In genomic region chrX:4908926-4909432, dm6 we compare ENCODE assay signal across 7 fruit fly cellular contexts.
TF ChIP-seq lines count a peak whose summit lies in the region.

Gene CG32772, plus strand, starts transcription at chrX:4909102.

- TF ChIP-seq CTCF in whole organism, embryonic (GFP tag; optimal IDR thresholded peaks at IDR 0.05; lab: Kevin White, UChicago), result no peak

TF ChIP-seq in Kc167, 6 proteins besides CTCF, POLR2A, EP300 and RAD21:
- no peak for TF ChIP-seq Sin3A (optimal IDR thresholded peaks at IDR 0.05; lab: Kevin White, UChicago)
- TF ChIP-seq insv (optimal IDR thresholded peaks at IDR 0.05; lab: Kevin White, UChicago), result no peak
- no peak for TF ChIP-seq ttk (optimal IDR thresholded peaks at IDR 0.05; lab: Kevin White, UChicago)
- TF ChIP-seq psq (optimal IDR thresholded peaks at IDR 0.05; lab: Kevin White, UChicago), result peak; percentile 1
TF ChIP-seq in Kc167: peak in this region for 1.

TF ChIP-seq in whole organism, 6 proteins besides CTCF, POLR2A, EP300 and RAD21:
- TF ChIP-seq pan (optimal IDR thresholded peaks at IDR 0.05; lab: Kevin White, UChicago) (no peak), usp (GFP tag; optimal IDR thresholded peaks at IDR 0.05; lab: Kevin White, UChicago) (no peak), psq (optimal IDR thresholded peaks at IDR 0.05; lab: Kevin White, UChicago) (no peak), CG8478 (optimal IDR thresholded peaks at IDR 0.05; lab: Kevin White, UChicago) (peak; percentile 58), Dll (optimal IDR thresholded peaks at IDR 0.05; lab: Kevin White, UChicago) (no peak), EcR (GFP tag; optimal IDR thresholded peaks at IDR 0.05; lab: Kevin White, UChicago) (no peak)

TF ChIP-seq in whole organism, adult, 20 proteins besides CTCF, POLR2A, EP300 and RAD21 (continues in another document):
- TF ChIP-seq CG7045 (GFP tag; optimal IDR thresholded peaks at IDR 0.05; lab: Kevin White, UChicago), result peak; percentile 86
- peak; percentile 94 for TF ChIP-seq CG1620 (GFP tag; optimal IDR thresholded peaks at IDR 0.05; lab: Kevin White, UChicago)
- TF ChIP-seq cnc (optimal IDR thresholded peaks at IDR 0.05; lab: Kevin White, UChicago), result no peak
- peak; percentile 71 for TF ChIP-seq CG5204 (GFP tag; optimal IDR thresholded peaks at IDR 0.05; lab: Kevin White, UChicago)
- TF ChIP-seq kay (GFP tag; lab: Kevin White, UChicago; ENCODE audit: borderline replicate concordance), result peak; percentile 93
- TF ChIP-seq Mnt (GFP tag; optimal IDR thresholded peaks at IDR 0.05; lab: Kevin White, UChicago), result peak; percentile 88
- TF ChIP-seq CG33017 (tag; optimal IDR thresholded peaks at IDR 0.05; lab: Kevin White, UChicago), result peak; percentile 83
- peak; percentile 69 for TF ChIP-seq bab1 (GFP tag; optimal IDR thresholded peaks at IDR 0.05; lab: Kevin White, UChicago)
- peak; percentile 95 for TF ChIP-seq CG12768 (GFP tag; optimal IDR thresholded peaks at IDR 0.05; lab: Kevin White, UChicago)
- TF ChIP-seq CG7101 (tag; optimal IDR thresholded peaks at IDR 0.05; lab: Kevin White, UChicago), result peak; percentile 88
- TF ChIP-seq toe (GFP tag; optimal IDR thresholded peaks at IDR 0.05; lab: Kevin White, UChicago), result peak; percentile 69
- peak; percentile 88 for TF ChIP-seq Crg-1 (GFP tag; optimal IDR thresholded peaks at IDR 0.05; lab: Kevin White, UChicago)
- TF ChIP-seq pad (GFP tag; optimal IDR thresholded peaks at IDR 0.05; lab: Kevin White, UChicago), result peak; percentile 93
- peak; percentile 95 for TF ChIP-seq ovo (GFP tag; optimal IDR thresholded peaks at IDR 0.05; lab: Kevin White, UChicago)
- peak; percentile 100 for TF ChIP-seq tj (GFP tag; optimal IDR thresholded peaks at IDR 0.05; lab: Kevin White, UChicago)
- TF ChIP-seq CG11617 (GFP tag; optimal IDR thresholded peaks at IDR 0.05; lab: Kevin White, UChicago), result peak; percentile 98

TF ChIP-seq in whole organism, embryonic, 481 proteins besides CTCF, POLR2A, EP300 and RAD21 (continues in another document):
- peak; percentile 78 for TF ChIP-seq CG4360 (GFP tag; IDR thresholded peaks at IDR 0.05; lab: Robert Waterston, UW)
- TF ChIP-seq CG10267 (tag; optimal IDR thresholded peaks at IDR 0.05; lab: Kevin White, UChicago), result peak; percentile 7
- no peak for TF ChIP-seq CG8290 (GFP tag; optimal IDR thresholded peaks at IDR 0.05; lab: Kevin White, UChicago)
- peak in 1 of 2 experiments; percentile 58 for TF ChIP-seq CG8290 (tag; optimal IDR thresholded peaks at IDR 0.05; lab: Kevin White, UChicago)
- peak; percentile 8 for TF ChIP-seq CG17829 (tag; optimal IDR thresholded peaks at IDR 0.05; lab: Kevin White, UChicago)
- no peak for TF ChIP-seq CHES-1-like (GFP tag; optimal IDR thresholded peaks at IDR 0.05; lab: Kevin White, UChicago)
- TF ChIP-seq Dfd (GFP tag; optimal IDR thresholded peaks at IDR 0.05; lab: Kevin White, UChicago), result no peak
- peak; percentile 72; the same call in 1 of the 3 replicates for TF ChIP-seq mld (GFP tag; IDR thresholded peaks at IDR 0.05; lab: Robert Waterston, UW; ENCODE audit: partially characterized antibody)
- TF ChIP-seq Doc3 (GFP tag; IDR thresholded peaks at IDR 0.05; lab: Robert Waterston, UW; ENCODE audit: partially characterized antibody), result peak; percentile 53; the same call in 1 of the 3 replicates
- no peak for TF ChIP-seq pb (GFP tag; optimal IDR thresholded peaks at IDR 0.05; lab: Kevin White, UChicago)
- peak; percentile 87 for TF ChIP-seq HLH4C (GFP tag; IDR thresholded peaks at IDR 0.05; lab: Robert Waterston, UW; ENCODE audit: partially characterized antibody)
- TF ChIP-seq hbn (GFP tag; IDR thresholded peaks at IDR 0.05; lab: Robert Waterston, UW; ENCODE audit: partially characterized antibody), result peak; percentile 32; the same call in 1 of the 2 replicates
- TF ChIP-seq Deaf1 (tag; optimal IDR thresholded peaks at IDR 0.05; lab: Kevin White, UChicago), result peak; percentile 92
- peak; percentile 97 for TF ChIP-seq Drgx (GFP tag; IDR thresholded peaks at IDR 0.05; lab: Robert Waterston, UW)
- TF ChIP-seq YL-1 (GFP tag; optimal IDR thresholded peaks at IDR 0.05; lab: Kevin White, UChicago), result peak; percentile 67

TF ChIP-seq in whole organism, prepupa, 60 proteins besides CTCF, POLR2A, EP300 and RAD21 (continues in another document):
- TF ChIP-seq CG7368 (GFP tag; optimal IDR thresholded peaks at IDR 0.05; lab: Kevin White, UChicago) (peak; percentile 99), Ets96B (tag; optimal IDR thresholded peaks at IDR 0.05; lab: Kevin White, UChicago) (peak; percentile 96), CG6276 (GFP tag; optimal IDR thresholded peaks at IDR 0.05; lab: Kevin White, UChicago) (peak; percentile 99), CG10631 (GFP tag; optimal IDR thresholded peaks at IDR 0.05; lab: Kevin White, UChicago) (peak; percentile 96), OdsH (GFP tag; optimal IDR thresholded peaks at IDR 0.05; lab: Kevin White, UChicago) (peak; percentile 91), Ets21C (GFP tag; optimal IDR thresholded peaks at IDR 0.05; lab: Kevin White, UChicago) (peak; percentile 20), eg (GFP tag; IDR thresholded peaks at IDR 0.05; lab: Robert Waterston, UW) (peak; percentile 99), cyc (GFP tag; optimal IDR thresholded peaks at IDR 0.05; lab: Kevin White, UChicago) (peak; percentile 82), svp (GFP tag; lab: Kevin White, UChicago) (peak; percentile 87), topi (GFP tag; optimal IDR thresholded peaks at IDR 0.05; lab: Kevin White, UChicago) (peak; percentile 94), salr (GFP tag; optimal IDR thresholded peaks at IDR 0.05; lab: Kevin White, UChicago) (peak; percentile 97 to 99), Met (GFP tag; optimal IDR thresholded peaks at IDR 0.05; lab: Kevin White, UChicago) (peak; percentile 87), CG3032 (tag; optimal IDR thresholded peaks at IDR 0.05; lab: Kevin White, UChicago) (peak; percentile 97), Gug (GFP tag; IDR thresholded peaks at IDR 0.05; lab: Robert Waterston, UW) (peak; percentile 92), CG8632 (GFP tag; optimal IDR thresholded peaks at IDR 0.05; lab: Kevin White, UChicago) (peak; percentile 99), fd85E (GFP tag; optimal IDR thresholded peaks at IDR 0.05; lab: Kevin White, UChicago) (peak; percentile 93), CG6792 (GFP tag; optimal IDR thresholded peaks at IDR 0.05; lab: Kevin White, UChicago) (peak; percentile 94), vri (GFP tag; optimal IDR thresholded peaks at IDR 0.05; lab: Kevin White, UChicago) (peak; percentile 97)

TF ChIP-seq in whole organism, pupa, 21 proteins besides CTCF, POLR2A, EP300 and RAD21 (continues in another document):
- TF ChIP-seq EcR (GFP tag; optimal IDR thresholded peaks at IDR 0.05; lab: Kevin White, UChicago), result peak; percentile 89
- TF ChIP-seq CG9948 (tag; optimal IDR thresholded peaks at IDR 0.05; lab: Kevin White, UChicago), result peak; percentile 97
- peak; percentile 98 for TF ChIP-seq D1 (tag; optimal IDR thresholded peaks at IDR 0.05; lab: Kevin White, UChicago)
- peak; percentile 99 for TF ChIP-seq Snoo (tag; optimal IDR thresholded peaks at IDR 0.05; lab: Kevin White, UChicago)
- peak; percentile 99 for TF ChIP-seq CG34367 (tag; optimal IDR thresholded peaks at IDR 0.05; lab: Kevin White, UChicago)
- TF ChIP-seq Pif1B (GFP tag; optimal IDR thresholded peaks at IDR 0.05; lab: Kevin White, UChicago), result peak; percentile 100
- peak; percentile 97 for TF ChIP-seq fd96Ca (GFP tag; IDR thresholded peaks at IDR 0.05; lab: Robert Waterston, UW)
- TF ChIP-seq CG12605 (GFP tag; IDR thresholded peaks at IDR 0.05; lab: Robert Waterston, UW), result peak; percentile 98
- TF ChIP-seq CG17806 (tag; optimal IDR thresholded peaks at IDR 0.05; lab: Kevin White, UChicago), result peak; percentile 99
- TF ChIP-seq CG32121 (GFP tag; IDR thresholded peaks at IDR 0.05; lab: Robert Waterston, UW), result peak; percentile 96
- peak; percentile 100 for TF ChIP-seq Pif1A (GFP tag; optimal IDR thresholded peaks at IDR 0.05; lab: Kevin White, UChicago)
- TF ChIP-seq rn (GFP tag; IDR thresholded peaks at IDR 0.05; lab: Robert Waterston, UW), result peak; percentile 97
- peak; percentile 100 for TF ChIP-seq gl (tag; optimal IDR thresholded peaks at IDR 0.05; lab: Kevin White, UChicago)
- TF ChIP-seq CG8159 (tag; optimal IDR thresholded peaks at IDR 0.05; lab: Kevin White, UChicago), result peak; percentile 99
- peak; percentile 97 for TF ChIP-seq Ets98B (GFP tag; IDR thresholded peaks at IDR 0.05; lab: Robert Waterston, UW)
- TF ChIP-seq CG14655 (GFP tag; optimal IDR thresholded peaks at IDR 0.05; lab: Kevin White, UChicago), result peak; percentile 97
- peak; percentile 99 for TF ChIP-seq CG15710 (tag; optimal IDR thresholded peaks at IDR 0.05; lab: Kevin White, UChicago)
- peak; percentile 94 for TF ChIP-seq CG8301 (tag; optimal IDR thresholded peaks at IDR 0.05; lab: Kevin White, UChicago)
- TF ChIP-seq CG13204 (GFP tag; optimal IDR thresholded peaks at IDR 0.05; lab: Kevin White, UChicago), result peak; percentile 99

TF ChIP-seq in whole organism, wandering third instar larva, 38 proteins besides CTCF, POLR2A, EP300 and RAD21 (continues in another document):
- TF ChIP-seq h (GFP tag; optimal IDR thresholded peaks at IDR 0.05; lab: Kevin White, UChicago) (peak; percentile 61), Hnf4 (GFP tag; optimal IDR thresholded peaks at IDR 0.05; lab: Kevin White, UChicago) (peak; percentile 77), Rel (GFP tag; optimal IDR thresholded peaks at IDR 0.05; lab: Kevin White, UChicago) (peak; percentile 93), Rel (tag; optimal IDR thresholded peaks at IDR 0.05; lab: Kevin White, UChicago) (peak; percentile 79), woc (GFP tag; optimal IDR thresholded peaks at IDR 0.05; lab: Kevin White, UChicago) (peak; percentile 0), fru (GFP tag; optimal IDR thresholded peaks at IDR 0.05; lab: Kevin White, UChicago) (peak; percentile 85), jim (GFP tag; optimal IDR thresholded peaks at IDR 0.05; lab: Kevin White, UChicago) (peak; percentile 99), CrebA (GFP tag; optimal IDR thresholded peaks at IDR 0.05; lab: Kevin White, UChicago; ENCODE audit: borderline replicate concordance) (peak; percentile 98), sage (GFP tag; optimal IDR thresholded peaks at IDR 0.05; lab: Kevin White, UChicago) (peak; percentile 79), Jra (GFP tag; optimal IDR thresholded peaks at IDR 0.05; lab: Kevin White, UChicago) (peak; percentile 40), rgr (GFP tag; optimal IDR thresholded peaks at IDR 0.05; lab: Kevin White, UChicago) (peak; percentile 54), Vsx2 (GFP tag; optimal IDR thresholded peaks at IDR 0.05; lab: Kevin White, UChicago; ENCODE audit: partially characterized antibody) (no peak), N (GFP tag; optimal IDR thresholded peaks at IDR 0.05; lab: Kevin White, UChicago) (peak; percentile 27), psq (GFP tag; optimal IDR thresholded peaks at IDR 0.05; lab: Kevin White, UChicago) (peak; percentile 61), dmrt93B (GFP tag; optimal IDR thresholded peaks at IDR 0.05; lab: Kevin White, UChicago) (peak; percentile 67), CG9705 (GFP tag; optimal IDR thresholded peaks at IDR 0.05; lab: Kevin White, UChicago) (peak; percentile 80), brk (GFP tag; optimal IDR thresholded peaks at IDR 0.05; lab: Kevin White, UChicago) (no peak), Hr83 (GFP tag; optimal IDR thresholded peaks at IDR 0.05; lab: Kevin White, UChicago; ENCODE audit: poor library complexity, severe bottlenecking) (no peak), Mio (GFP tag; optimal IDR thresholded peaks at IDR 0.05; lab: Kevin White, UChicago) (peak; percentile 2), sv (GFP tag; optimal IDR thresholded peaks at IDR 0.05; lab: Kevin White, UChicago) (no peak)
